Fruit fly (Drosophila melanogaster): Measurements from ENCODE around the gene Tango14.

Tango14 gene

DNA sequence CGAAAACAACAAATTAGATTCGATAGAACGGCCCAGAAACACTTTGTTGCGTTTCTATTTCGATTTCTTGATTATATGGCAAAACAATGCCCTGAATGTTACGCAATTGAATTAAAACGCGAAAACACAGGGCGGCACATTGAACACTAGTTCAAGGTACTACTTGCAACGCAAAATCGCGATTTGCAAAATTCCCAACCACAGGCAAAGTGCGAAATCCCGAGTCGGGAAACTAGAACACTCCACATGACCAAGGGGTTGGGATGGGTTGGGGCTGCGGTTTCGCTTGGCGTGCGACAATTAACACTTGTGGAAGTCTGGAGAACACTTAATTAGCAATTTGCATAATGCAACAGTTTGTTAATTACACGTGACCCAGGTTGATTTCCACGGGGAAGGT is 34.2 kb upstream of the Tango14 start (continued):
- TF ChIP-seq CG10431 (GFP tag; optimal IDR thresholded peaks at IDR 0.05) (no peak), kni (GFP tag; optimal IDR thresholded peaks at IDR 0.05) (no peak), CG8944 (GFP tag; optimal IDR thresholded peaks at IDR 0.05) (no peak), vnd (GFP tag; IDR thresholded peaks at IDR 0.05; ENCODE audit: partially characterized antibody) (0 out of 3 replicates have a peak, but pooled peaks have one; percentile 22)

dm6 chr2L:1125437-1125836 is 33.0 kb upstream of the Tango14 start:
- TF ChIP-seq chinmo (GFP tag; IDR thresholded peaks at IDR 0.05; ENCODE audit: partially characterized antibody), result peak; percentile 79; the same call in 2 of the 4 replicates
- peak; percentile 10; the same call in 1 of the 2 replicates for TF ChIP-seq CG32532 (GFP tag; IDR thresholded peaks at IDR 0.05)
- TF ChIP-seq Rfx (GFP tag; IDR thresholded peaks at IDR 0.05), result 0 out of 2 replicates have a peak, but pooled peaks have one; percentile 26
- TF ChIP-seq Med (GFP tag), result peak; percentile 73
- peak; percentile 26 for TF ChIP-seq schlank (tag; optimal IDR thresholded peaks at IDR 0.05)
- peak; percentile 92 for TF ChIP-seq gem (tag; optimal IDR thresholded peaks at IDR 0.05)
- TF ChIP-seq PHDP (tag; optimal IDR thresholded peaks at IDR 0.05), result peak; percentile 8
- TF ChIP-seq CG6813 (GFP tag; optimal IDR thresholded peaks at IDR 0.05), result peak; percentile 15
- TF ChIP-seq CG8290 (GFP tag; optimal IDR thresholded peaks at IDR 0.05), result no peak
- TF ChIP-seq CG8290 (tag; optimal IDR thresholded peaks at IDR 0.05), result peak in 1 of 2 experiments; percentile 61
- TF ChIP-seq CG2202 (tag; optimal IDR thresholded peaks at IDR 0.05), result no peak
- TF ChIP-seq wdn (GFP tag; IDR thresholded peaks at IDR 0.05), result 0 out of 2 replicates have a peak, but pooled peaks have one; percentile 7
- peak; percentile 58 for TF ChIP-seq B-H2 (GFP tag; optimal IDR thresholded peaks at IDR 0.05)
- TF ChIP-seq run (tag; optimal IDR thresholded peaks at IDR 0.05), result no peak
- TF ChIP-seq CG8281 (tag; optimal IDR thresholded peaks at IDR 0.05), result peak; percentile 99
- TF ChIP-seq CG7271 (tag; optimal IDR thresholded peaks at IDR 0.05), result no peak
- TF ChIP-seq cwo (GFP tag; optimal IDR thresholded peaks at IDR 0.05), result peak; percentile 63
- peak; percentile 9 for TF ChIP-seq abd-A (tag; optimal IDR thresholded peaks at IDR 0.05)
- peak; percentile 55 for TF ChIP-seq CG12769 (tag; optimal IDR thresholded peaks at IDR 0.05)
- TF ChIP-seq BtbVII (GFP tag; optimal IDR thresholded peaks at IDR 0.05), result peak; percentile 28
- peak; percentile 25 for TF ChIP-seq CG18599 (GFP tag; optimal IDR thresholded peaks at IDR 0.05)
- TF ChIP-seq Hr78 (GFP tag; optimal IDR thresholded peaks at IDR 0.05), result peak in 1 of 2 experiments; percentile 6
- TF ChIP-seq grn (GFP tag; optimal IDR thresholded peaks at IDR 0.05), result peak; percentile 18
- no peak for TF ChIP-seq CG12236 (GFP tag; optimal IDR thresholded peaks at IDR 0.05)
- TF ChIP-seq CG15011 (GFP tag; optimal IDR thresholded peaks at IDR 0.05), result peak; percentile 24
- TF ChIP-seq Pdp1 (GFP tag; optimal IDR thresholded peaks at IDR 0.05), result peak in 1 of 2 experiments; percentile 26
- TF ChIP-seq Hmr (GFP tag; optimal IDR thresholded peaks at IDR 0.05), result peak; percentile 1
- TF ChIP-seq sd (tag; optimal IDR thresholded peaks at IDR 0.05), result peak; percentile 31
- no peak for TF ChIP-seq CG6854 (GFP tag; optimal IDR thresholded peaks at IDR 0.05)
- peak; percentile 3 for TF ChIP-seq cg (GFP tag; optimal IDR thresholded peaks at IDR 0.05)
- TF ChIP-seq Fer3 (tag; optimal IDR thresholded peaks at IDR 0.05), result peak; percentile 5
- TF ChIP-seq CG4360 (GFP tag; IDR thresholded peaks at IDR 0.05), result no peak
- TF ChIP-seq so (GFP tag; IDR thresholded peaks at IDR 0.05), result no peak
- TF ChIP-seq CG2120 (GFP tag; optimal IDR thresholded peaks at IDR 0.05), result peak; percentile 18
- peak; percentile 76 for TF ChIP-seq CG34376 (GFP tag; optimal IDR thresholded peaks at IDR 0.05)
- peak; percentile 90; the same call in 2 of the 3 replicates for TF ChIP-seq CG6175 (GFP tag; IDR thresholded peaks at IDR 0.05)
- TF ChIP-seq Myb (GFP tag; optimal IDR thresholded peaks at IDR 0.05), result no peak
- TF ChIP-seq HHEX (GFP tag; optimal IDR thresholded peaks at IDR 0.05), result peak; percentile 44
- TF ChIP-seq CG10462 (GFP tag; optimal IDR thresholded peaks at IDR 0.05), result no peak
- TF ChIP-seq CG2678 (tag; optimal IDR thresholded peaks at IDR 0.05), result peak; percentile 19
- peak; percentile 20 for TF ChIP-seq ATbp (GFP tag; optimal IDR thresholded peaks at IDR 0.05)
- TF ChIP-seq seq (GFP tag; IDR thresholded peaks at IDR 0.05), result 0 out of 2 replicates have a peak, but pooled peaks have one; percentile 18
- peak; percentile 67 for TF ChIP-seq CG13894 (tag; optimal IDR thresholded peaks at IDR 0.05)
